Fruit fly (Drosophila melanogaster) whole organism, embryonic: ENCODE results near the gene RpL13.

Experiments used
- Adf1 ChIP-seq: fragments of 200-800 bp; sonication (Bioruptor generic); IDR thresholded peaks from 2 replicates; pipeline ENCODE4 v1.3.6; 2022; ENCODE audit warnings: missing biosample characterization, missing genetic modification characterization
- Bgb ChIP-seq: fragments of 200-800 bp; sonication (Bioruptor generic); IDR thresholded peaks from 2 replicates; pipeline ENCODE4 v1.3.6; 2022; ENCODE audit warnings: missing biosample characterization, missing genetic modification characterization; ENCODE audit not compliant: partially characterized antibody
- CG10462 ChIP-seq: fragments of 200-800 bp; sonication (Bioruptor generic); optimal IDR thresholded peaks from 2 replicates; lab custom pipeline; 2016; ENCODE audit warnings: missing biosample characterization, missing genetic modification characterization
- CG10565 ChIP-seq: fragments of 200-800 bp; sonication (Bioruptor generic); optimal IDR thresholded peaks from 3 replicates; lab custom pipeline; 2016; ENCODE audit warnings: missing biosample characterization, mild to moderate bottlenecking, missing genetic modification characterization
- CG13894 ChIP-seq: fragments of 200-800 bp; sonication (Bioruptor generic); optimal IDR thresholded peaks from 3 replicates; lab custom pipeline; 2018; ENCODE audit warnings: missing biosample characterization, mild to moderate bottlenecking, missing genetic modification characterization, moderate library complexity
- CG15269 ChIP-seq: fragments of 200-800 bp; sonication (Bioruptor generic); optimal IDR thresholded peaks from 2 replicates; lab custom pipeline; 2018; ENCODE audit warnings: missing biosample characterization, mild to moderate bottlenecking, missing genetic modification characterization, moderate library complexity
- CG16779 ChIP-seq: fragments of 200-800 bp; sonication (Bioruptor generic); IDR thresholded peaks from 2 replicates; pipeline ENCODE4 v1.3.6; 2022; ENCODE audit warnings: missing biosample characterization, missing genetic modification characterization
- CG16813 ChIP-seq: fragments of 200-800 bp; sonication (Bioruptor generic); IDR thresholded peaks from 3 replicates; pipeline ENCODE4 v1.3.6; 2022; ENCODE audit warnings: missing biosample characterization, missing genetic modification characterization; ENCODE audit not compliant: partially characterized antibody
- CG16815 ChIP-seq: fragments of 200-800 bp; sonication (Bioruptor generic); optimal IDR thresholded peaks from 3 replicates; lab custom pipeline; 2017; ENCODE audit warnings: missing biosample characterization, mild to moderate bottlenecking, missing genetic modification characterization
- CG17612 ChIP-seq: fragments of 200-800 bp; sonication (Bioruptor generic); IDR thresholded peaks from 2 replicates; pipeline ENCODE4 v1.3.6; 2022; ENCODE audit warnings: missing biosample characterization, missing genetic modification characterization
- CG3065 ChIP-seq: fragments of 200-800 bp; sonication (Bioruptor generic); optimal IDR thresholded peaks from 2 replicates; lab custom pipeline; 2016; ENCODE audit warnings: missing biosample characterization, missing genetic modification characterization
- CG31224 ChIP-seq: fragments of 200-800 bp; sonication (Bioruptor generic); IDR thresholded peaks from 2 replicates; pipeline ENCODE4 v1.3.6; 2022; ENCODE audit warnings: missing biosample characterization, missing genetic modification characterization
- CG34422 ChIP-seq: fragments of 200-800 bp; sonication (Bioruptor generic); IDR thresholded peaks from 3 replicates; pipeline ENCODE4 v1.3.6; 2022; ENCODE audit warnings: missing biosample characterization, missing genetic modification characterization
- CG4282 ChIP-seq: fragments of 200-800 bp; sonication (Bioruptor generic); optimal IDR thresholded peaks from 2 replicates; lab custom pipeline; 2016; ENCODE audit warnings: missing biosample characterization, missing genetic modification characterization
- CG4360 ChIP-seq: fragments of 200-800 bp; sonication (Bioruptor generic); IDR thresholded peaks from 2 replicates; pipeline ENCODE4 v1.3.6; 2022; ENCODE audit warnings: missing biosample characterization, missing genetic modification characterization
- CG4854 ChIP-seq: fragments of 200-800 bp; sonication (Bioruptor generic); optimal IDR thresholded peaks from 2 replicates; lab custom pipeline; 2016; ENCODE audit warnings: missing biosample characterization, missing genetic modification characterization, inconsistent platforms
- CG5953 ChIP-seq: fragments of 200-800 bp; sonication (Bioruptor generic); IDR thresholded peaks from 2 replicates; pipeline ENCODE4 v1.3.6; 2022; ENCODE audit warnings: missing biosample characterization, missing genetic modification characterization
- CG8290 ChIP-seq, 3 experiments: fragments of 200-800 bp; sonication (Bioruptor generic); optimal IDR thresholded peaks; 2 replicates each; lab custom pipeline; 2016 to 2019; ENCODE audit warnings: missing biosample characterization in 3 of 3, missing genetic modification characterization in 3 of 3, mild to moderate bottlenecking in 2 of 3, moderate library complexity in 1 of 3
- CG8478 ChIP-seq: fragments of >200 bp; optimal IDR thresholded peaks from 2 replicates; lab custom pipeline; 2018
- CrebB ChIP-seq: fragments of 200-800 bp; sonication (Bioruptor generic); optimal IDR thresholded peaks from 3 replicates; lab custom pipeline; 2018; ENCODE audit warnings: missing biosample characterization, mild to moderate bottlenecking, missing genetic modification characterization
- Drgx ChIP-seq: fragments of 200-800 bp; sonication (Bioruptor generic); IDR thresholded peaks from 2 replicates; pipeline ENCODE4 v1.3.6; 2022; ENCODE audit warnings: missing biosample characterization, missing genetic modification characterization
- E2f1 ChIP-seq: fragments of 200-800 bp; sonication (Bioruptor generic); IDR thresholded peaks from 2 replicates; pipeline ENCODE4 v1.3.6; 2022; ENCODE audit warnings: missing biosample characterization, missing genetic modification characterization
- Fer1 ChIP-seq: fragments of 200-800 bp; sonication (Bioruptor generic); optimal IDR thresholded peaks from 2 replicates; lab custom pipeline; 2017; ENCODE audit warnings: missing biosample characterization, mild to moderate bottlenecking, missing genetic modification characterization
- Fer3 ChIP-seq: fragments of 200-800 bp; sonication (Bioruptor generic); optimal IDR thresholded peaks from 2 replicates; lab custom pipeline; 2018; ENCODE audit warnings: missing biosample characterization, mild to moderate bottlenecking, missing genetic modification characterization, moderate library complexity
- H15 ChIP-seq: fragments of 200-800 bp; sonication (Bioruptor generic); IDR thresholded peaks from 3 replicates; pipeline ENCODE4 v1.3.6; 2022; ENCODE audit warnings: missing biosample characterization, missing genetic modification characterization
- HmgZ ChIP-seq: fragments of 200-800 bp; sonication (Bioruptor generic); optimal IDR thresholded peaks from 2 replicates; lab custom pipeline; 2018; ENCODE audit warnings: missing biosample characterization, mild to moderate bottlenecking, missing genetic modification characterization
- Mrtf ChIP-seq: fragments of 200-800 bp; sonication (Bioruptor generic); IDR thresholded peaks from 3 replicates; pipeline ENCODE4 v1.3.6; 2022; ENCODE audit warnings: missing biosample characterization, missing genetic modification characterization
- Neu2 ChIP-seq: fragments of 200-800 bp; sonication (Bioruptor generic); optimal IDR thresholded peaks from 3 replicates; lab custom pipeline; 2016; ENCODE audit warnings: missing biosample characterization, missing genetic modification characterization, borderline replicate concordance
- Optix ChIP-seq: fragments of 200-800 bp; sonication (Bioruptor generic); IDR thresholded peaks from 3 replicates; pipeline ENCODE4 v1.3.6; 2022; ENCODE audit warnings: missing biosample characterization, missing genetic modification characterization
- Ravus ChIP-seq: fragments of 200-800 bp; sonication (Bioruptor generic); IDR thresholded peaks from 2 replicates; pipeline ENCODE4 v1.3.6; 2022; ENCODE audit warnings: missing biosample characterization, missing genetic modification characterization
- Sox102F ChIP-seq: fragments of 200-800 bp; sonication (Bioruptor generic); optimal IDR thresholded peaks from 2 replicates; lab custom pipeline; 2018; ENCODE audit warnings: missing biosample characterization, mild to moderate bottlenecking, missing genetic modification characterization, moderate library complexity
- btn ChIP-seq: fragments of 200-800 bp; sonication (Bioruptor generic); optimal IDR thresholded peaks from 2 replicates; lab custom pipeline; 2016; ENCODE audit warnings: missing biosample characterization, missing genetic modification characterization
- caup ChIP-seq: fragments of 200-800 bp; sonication (Bioruptor generic); optimal IDR thresholded peaks from 3 replicates; lab custom pipeline; 2017; ENCODE audit warnings: missing biosample characterization, mild to moderate bottlenecking, missing genetic modification characterization, moderate library complexity; ENCODE audit not compliant: severe bottlenecking
- crc ChIP-seq: fragments of 200-800 bp; sonication (Bioruptor generic); optimal IDR thresholded peaks from 2 replicates; lab custom pipeline; 2016; ENCODE audit warnings: missing biosample characterization, missing genetic modification characterization
- cwo ChIP-seq: fragments of 200-800 bp; sonication (Bioruptor generic); optimal IDR thresholded peaks from 3 replicates; lab custom pipeline; 2017; ENCODE audit warnings: missing biosample characterization, missing genetic modification characterization, mild to moderate bottlenecking, moderate library complexity, missing genetic modification reagents
- da ChIP-seq: fragments of 200-800 bp; sonication (Bioruptor generic); optimal IDR thresholded peaks from 2 replicates; lab custom pipeline; 2016; ENCODE audit warnings: missing biosample characterization, missing genetic modification characterization
- dysf ChIP-seq: fragments of 200-800 bp; sonication (Bioruptor generic); IDR thresholded peaks from 3 replicates; pipeline ENCODE4 v1.3.6; 2022; ENCODE audit warnings: missing biosample characterization, missing genetic modification characterization
- emc ChIP-seq: fragments of 200-800 bp; sonication (Bioruptor generic); optimal IDR thresholded peaks from 2 replicates; lab custom pipeline; 2016; ENCODE audit warnings: missing biosample characterization, missing genetic modification characterization
- ems ChIP-seq: fragments of 200-800 bp; sonication (Bioruptor generic); optimal IDR thresholded peaks from 3 replicates; lab custom pipeline; 2016; ENCODE audit warnings: missing biosample characterization, missing genetic modification characterization
- grn ChIP-seq: fragments of 200-800 bp; sonication (Bioruptor generic); optimal IDR thresholded peaks from 3 replicates; lab custom pipeline; 2017; ENCODE audit warnings: missing biosample characterization, missing genetic modification characterization
- hth ChIP-seq: fragments of >200 bp; optimal IDR thresholded peaks from 2 replicates; lab custom pipeline; 2017; ENCODE audit warnings: inconsistent platforms
- kah ChIP-seq: fragments of 200-800 bp; sonication (Bioruptor generic); optimal IDR thresholded peaks from 2 replicates; lab custom pipeline; 2018; ENCODE audit warnings: missing biosample characterization, mild to moderate bottlenecking, missing genetic modification characterization
- kni ChIP-seq: fragments of 200-800 bp; sonication (Bioruptor generic); optimal IDR thresholded peaks from 3 replicates; lab custom pipeline; 2017; ENCODE audit warnings: mild to moderate bottlenecking, missing biosample characterization, missing genetic modification reagents, missing genetic modification characterization
- mirr ChIP-seq: fragments of 200-800 bp; sonication (Bioruptor generic); optimal IDR thresholded peaks from 3 replicates; lab custom pipeline; 2018; ENCODE audit warnings: missing biosample characterization, mild to moderate bottlenecking, missing genetic modification characterization
- pzg ChIP-seq: fragments of 200-800 bp; sonication (Bioruptor generic); optimal IDR thresholded peaks from 3 replicates; lab custom pipeline; 2018; ENCODE audit warnings: missing biosample characterization, mild to moderate bottlenecking, missing genetic modification characterization, moderate library complexity
- sc ChIP-seq, 3 experiments: fragments of >200 bp in 2 of 3; fragments of 200-800 bp in 1 of 3; sonication (Bioruptor generic) in 1 of 3; optimal IDR thresholded peaks; 2 replicates in 2 of 3; 3 replicates in 1 of 3; lab custom pipeline; 2017; ENCODE audit warnings: mild to moderate bottlenecking in 1 of 3, missing biosample characterization in 1 of 3, missing genetic modification characterization in 1 of 3, missing genetic modification reagents in 1 of 3
- sens ChIP-seq: fragments of 200-800 bp; sonication (Bioruptor generic); peaks from one replicate; lab custom pipeline; 2016; ENCODE audit warnings: missing biosample characterization, missing genetic modification characterization
- sisA ChIP-seq: fragments of 200-800 bp; sonication (Bioruptor generic); IDR thresholded peaks from 2 replicates; pipeline ENCODE4 v1.3.6; 2022; ENCODE audit warnings: missing biosample characterization, missing genetic modification characterization
- slou ChIP-seq: fragments of 200-800 bp; sonication (Bioruptor generic); optimal IDR thresholded peaks from 3 replicates; lab custom pipeline; 2016; ENCODE audit warnings: missing biosample characterization, missing genetic modification characterization
- tna ChIP-seq: fragments of 200-800 bp; sonication (Bioruptor generic); IDR thresholded peaks from 2 replicates; pipeline ENCODE4 v1.3.6; 2022; ENCODE audit warnings: missing biosample characterization, missing genetic modification characterization; ENCODE audit not compliant: partially characterized antibody
- toy ChIP-seq: fragments of 200-800 bp; sonication (Bioruptor generic); IDR thresholded peaks from 2 replicates; pipeline ENCODE4 v1.3.6; 2022; ENCODE audit warnings: missing biosample characterization, missing genetic modification characterization

RpL13 gene

DNA sequence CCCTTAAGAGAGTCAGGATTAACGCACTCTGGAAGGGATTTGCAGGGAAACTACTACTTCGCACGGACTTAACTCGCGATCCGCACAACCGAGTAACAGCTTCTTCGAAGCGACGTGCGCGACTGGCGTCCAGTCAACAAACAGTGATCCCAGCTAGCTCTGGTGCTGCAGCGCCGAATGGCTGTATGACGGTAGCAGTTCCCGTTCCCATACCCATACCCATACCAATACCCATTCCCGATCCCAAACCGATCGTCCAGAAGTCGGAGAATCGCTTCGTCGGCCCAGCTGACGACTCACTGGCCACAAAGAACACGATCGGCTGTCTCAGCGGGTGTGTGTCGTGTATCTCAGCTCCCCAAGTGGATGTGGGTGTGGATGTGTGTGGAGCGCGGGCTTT, 19.8 kb upstream of the RpL13 start, which contains the start of gene CG5853:
TSS of gene CG5853 (minus strand) at position 384 of the 400 bp plus-strand sequence.
- TF ChIP-seq Sox102F (GFP tag; lab: Kevin White, UChicago) = no peak
- no peak for TF ChIP-seq sisA (GFP tag; lab: Robert Waterston, UW)
- TF ChIP-seq Fer3 (tag; lab: Kevin White, UChicago) = peak; percentile 21
- peak; percentile 10 for TF ChIP-seq grn (GFP tag; lab: Kevin White, UChicago)
- TF ChIP-seq CG16813 = no peak
- no peak for TF ChIP-seq hth (lab: Kevin White, UChicago)
- TF ChIP-seq caup (GFP tag; lab: Kevin White, UChicago) = peak; percentile 36
- peak; percentile 2 for TF ChIP-seq CG15269 (tag; lab: Kevin White, UChicago)
- TF ChIP-seq kah (GFP tag; lab: Kevin White, UChicago) = no peak
- no peak for TF ChIP-seq sc (optimal IDR thresholded peaks at IDR 0.05; lab: Kevin White, UChicago)
- TF ChIP-seq sc (GFP tag; optimal IDR thresholded peaks at IDR 0.05; lab: Kevin White, UChicago) = no peak
- no peak for TF ChIP-seq da (GFP tag; lab: Kevin White, UChicago)
- no peak for TF ChIP-seq CG10565 (GFP tag; lab: Kevin White, UChicago)
- no peak for TF ChIP-seq CG4854
- 0 out of 3 replicates have a peak, but pooled peaks have one; percentile 21 for TF ChIP-seq CG34422 (GFP tag; lab: Robert Waterston, UW)
- TF ChIP-seq tna (GFP tag; lab: Robert Waterston, UW) = no peak
- TF ChIP-seq CG13894 (tag; lab: Kevin White, UChicago) = peak; percentile 83
- TF ChIP-seq CG3065 = no peak
- 0 out of 3 replicates have a peak, but pooled peaks have one; percentile 35 for TF ChIP-seq Optix (GFP tag; lab: Robert Waterston, UW)
- TF ChIP-seq CG5953 (GFP tag; lab: Robert Waterston, UW) = peak; percentile 37; the same call in 1 of the 2 replicates
- TF ChIP-seq CG16779 (GFP tag; lab: Robert Waterston, UW) = no peak
- no peak for TF ChIP-seq CG8290 (GFP tag; optimal IDR thresholded peaks at IDR 0.05; lab: Kevin White, UChicago)
- peak in 1 of 2 experiments; percentile 73 for TF ChIP-seq CG8290 (tag; optimal IDR thresholded peaks at IDR 0.05; lab: Kevin White, UChicago)
- TF ChIP-seq Mrtf = 0 out of 3 replicates have a peak, but pooled peaks have one; percentile 11
- no peak for TF ChIP-seq toy (GFP tag; lab: Robert Waterston, UW)
- TF ChIP-seq ems (GFP tag; lab: Kevin White, UChicago) = no peak
- TF ChIP-seq Drgx (GFP tag; lab: Robert Waterston, UW) = peak; percentile 36
- no peak for TF ChIP-seq CG31224
- TF ChIP-seq emc = no peak
- peak; percentile 34; the same call in 1 of the 2 replicates for TF ChIP-seq Adf1
- no peak for TF ChIP-seq CG4360 (GFP tag; lab: Robert Waterston, UW)
- no peak for TF ChIP-seq CG17612 (GFP tag; lab: Robert Waterston, UW)
- TF ChIP-seq mirr (GFP tag; lab: Kevin White, UChicago) = peak; percentile 84
- TF ChIP-seq CrebB (tag; lab: Kevin White, UChicago) = peak; percentile 0
- peak; percentile 31 for TF ChIP-seq sens (GFP tag; lab: Kevin White, UChicago)
- TF ChIP-seq btn (GFP tag; lab: Kevin White, UChicago) = no peak
- no peak for TF ChIP-seq Ravus (GFP tag; lab: Robert Waterston, UW)
- TF ChIP-seq HmgZ (tag; lab: Kevin White, UChicago) = peak; percentile 59
- peak; percentile 19 for TF ChIP-seq cwo
- peak; percentile 11 for TF ChIP-seq pzg (GFP tag; lab: Kevin White, UChicago)
- TF ChIP-seq dysf (GFP tag; lab: Robert Waterston, UW) = no peak
- no peak for TF ChIP-seq E2f1 (GFP tag; lab: Robert Waterston, UW)
- TF ChIP-seq slou (GFP tag; lab: Kevin White, UChicago) = no peak
- TF ChIP-seq kni = peak; percentile 67
- no peak for TF ChIP-seq CG10462
- no peak; the same call in 1 of the 2 replicates for TF ChIP-seq Bgb (GFP tag; lab: Robert Waterston, UW)
- no peak for TF ChIP-seq CG4282 (GFP tag; lab: Kevin White, UChicago)
- TF ChIP-seq Fer1 (GFP tag; lab: Kevin White, UChicago) = no peak
- TF ChIP-seq H15 (GFP tag; lab: Robert Waterston, UW) = no peak
- no peak for TF ChIP-seq CG16815 (GFP tag; lab: Kevin White, UChicago)
- no peak for TF ChIP-seq CG8478 (lab: Kevin White, UChicago)
- TF ChIP-seq Neu2 = no peak
- TF ChIP-seq crc (GFP tag; lab: Kevin White, UChicago) = no peak
